Fruit fly (Drosophila melanogaster): Measurements from ENCODE around the gene CG15531.

CG15531 gene

dm6 chr3R:30235253-30235652 lies 39.2 kb upstream of the CG15531 start (continued):
- TF ChIP-seq HHEX (GFP tag; optimal IDR thresholded peaks at IDR 0.05) (peak; percentile 17), CG2889 (GFP tag; IDR thresholded peaks at IDR 0.05) (0 out of 3 replicates have a peak, but pooled peaks have one; percentile 28), lab (GFP tag; optimal IDR thresholded peaks at IDR 0.05) (peak; percentile 41), CG13287 (GFP tag; IDR thresholded peaks at IDR 0.05; ENCODE audit: partially characterized antibody) (no peak), az2 (GFP tag; optimal IDR thresholded peaks at IDR 0.05) (peak; percentile 11), dysf (GFP tag; IDR thresholded peaks at IDR 0.05) (0 out of 3 replicates have a peak, but pooled peaks have one; percentile 27), bsh (GFP tag; optimal IDR thresholded peaks at IDR 0.05) (peak in 1 of 2 experiments; percentile 56), CG12391 (tag; optimal IDR thresholded peaks at IDR 0.05) (peak; percentile 39), sens (GFP tag) (peak; percentile 84), CG2120 (GFP tag; optimal IDR thresholded peaks at IDR 0.05) (peak; percentile 37), nmo (GFP tag; optimal IDR thresholded peaks at IDR 0.05) (peak; percentile 21), CG10267 (tag; optimal IDR thresholded peaks at IDR 0.05) (peak; percentile 6), CG14441 (GFP tag; IDR thresholded peaks at IDR 0.05) (peak; percentile 42), scrt (GFP tag; optimal IDR thresholded peaks at IDR 0.05) (peak; percentile 21), Oli (tag; optimal IDR thresholded peaks at IDR 0.05) (peak; percentile 27), fru (optimal IDR thresholded peaks at IDR 0.05) (no peak), CG13624 (GFP tag; optimal IDR thresholded peaks at IDR 0.05) (no peak), Ssrp (tag; optimal IDR thresholded peaks at IDR 0.05) (peak; percentile 37), row (GFP tag; IDR thresholded peaks at IDR 0.05) (peak; percentile 73), lov (optimal IDR thresholded peaks at IDR 0.05) (no peak), lov (GFP tag; IDR thresholded peaks at IDR 0.05) (0 out of 3 replicates have a peak, but pooled peaks have one; percentile 45), CG9727 (GFP tag; optimal IDR thresholded peaks at IDR 0.05) (no peak), tin (GFP tag; optimal IDR thresholded peaks at IDR 0.05) (peak; percentile 29), CG1529 (GFP tag; optimal IDR thresholded peaks at IDR 0.05) (peak; percentile 18), CG34224 (GFP tag; IDR thresholded peaks at IDR 0.05; ENCODE audit: partially characterized antibody) (no peak), CG15696 (tag; optimal IDR thresholded peaks at IDR 0.05) (no peak), ind (GFP tag; optimal IDR thresholded peaks at IDR 0.05) (peak; percentile 8), CG17359 (tag; optimal IDR thresholded peaks at IDR 0.05) (peak; percentile 55), CG4360 (GFP tag; IDR thresholded peaks at IDR 0.05) (no peak), Drgx (GFP tag; IDR thresholded peaks at IDR 0.05) (no peak), H2.0 (GFP tag; IDR thresholded peaks at IDR 0.05) (0 out of 2 replicates have a peak, but pooled peaks have one; percentile 17), hb (GFP tag; IDR thresholded peaks at IDR 0.05; ENCODE audit: partially characterized antibody) (no peak), Antp (GFP tag; optimal IDR thresholded peaks at IDR 0.05) (no peak), CG1603 (tag; optimal IDR thresholded peaks at IDR 0.05) (peak; percentile 39), vnd (GFP tag; IDR thresholded peaks at IDR 0.05; ENCODE audit: partially characterized antibody) (no peak), z (GFP tag; IDR thresholded peaks at IDR 0.05) (no peak), Lim3 (GFP tag; IDR thresholded peaks at IDR 0.05) (0 out of 2 replicates have a peak, but pooled peaks have one; percentile 16), Xrp1 (GFP tag; IDR thresholded peaks at IDR 0.05) (peak; percentile 68; the same call in 1 of the 2 replicates), Deaf1 (tag; optimal IDR thresholded peaks at IDR 0.05) (no peak), pnt (GFP tag; optimal IDR thresholded peaks at IDR 0.05) (no peak), CG5245 (GFP tag; optimal IDR thresholded peaks at IDR 0.05) (no peak), CG8281 (tag; optimal IDR thresholded peaks at IDR 0.05) (no peak), grau (tag; optimal IDR thresholded peaks at IDR 0.05) (peak; percentile 27), zfh1 (GFP tag; IDR thresholded peaks at IDR 0.05) (0 out of 3 replicates have a peak, but pooled peaks have one; percentile 24), dmrt11E (tag; optimal IDR thresholded peaks at IDR 0.05) (peak; percentile 24), jing (GFP tag; optimal IDR thresholded peaks at IDR 0.05) (no peak), bcd (GFP tag; optimal IDR thresholded peaks at IDR 0.05) (peak; percentile 18), Hand (GFP tag; optimal IDR thresholded peaks at IDR 0.05) (peak; percentile 8), CG7556 (GFP tag; optimal IDR thresholded peaks at IDR 0.05) (peak; percentile 44), ttk (GFP tag; IDR thresholded peaks at IDR 0.05) (peak; percentile 30; the same call in 1 of the 2 replicates), HLH3B (GFP tag; IDR thresholded peaks at IDR 0.05) (peak; percentile 57; the same call in 1 of the 2 replicates)

Data from whole organism, embryonic.